Worm (Caenorhabditis elegans) whole organism, L1 larva: Measurements from ENCODE around the gene K07H8.8.

ENCODE experiments used
- Y116A8C.19 ChIP-seq: sonication (generic microtip); optimal IDR thresholded peaks from 2 replicates; lab custom pipeline; 2016; ENCODE audit warnings: missing compliant biosample characterization, missing genetic modification characterization, borderline replicate concordance
- aly-2 ChIP-seq: fragments of 150-350 bp; optimal IDR thresholded peaks from 2 replicates; lab custom pipeline; 2014; ENCODE audit warnings: missing biosample characterization, missing genetic modification characterization
- ceh-88 ChIP-seq: fragments of 200-800 bp; sonication (Bioruptor generic); IDR thresholded peaks from 2 replicates; pipeline ENCODE4 v1.3.6; 2022; ENCODE audit warnings: missing genetic modification characterization, missing compliant biosample characterization
- ces-1 ChIP-seq: fragments of 150-350 bp; optimal IDR thresholded peaks from 2 replicates; lab custom pipeline; 2014; ENCODE audit warnings: missing biosample characterization, missing genetic modification reagents, missing genetic modification characterization
- fos-1 ChIP-seq: fragments of 150-350 bp; optimal IDR thresholded peaks from 2 replicates; lab custom pipeline; 2014; ENCODE audit warnings: missing biosample characterization, missing genetic modification characterization
- jun-1 ChIP-seq: fragments of 150-350 bp; optimal IDR thresholded peaks from 2 replicates; lab custom pipeline; 2014; ENCODE audit warnings: missing biosample characterization, missing genetic modification reagents, missing genetic modification characterization
- lin-35 ChIP-seq, 2 experiments: fragments of 150-350 bp; optimal IDR thresholded peaks; 2 replicates each; lab custom pipeline; 2014; ENCODE audit warnings: missing biosample characterization in 2 of 2, missing genetic modification characterization in 2 of 2, missing genetic modification reagents in 2 of 2
- nhr-28 ChIP-seq: fragments of 150-350 bp; optimal IDR thresholded peaks from 2 replicates; lab custom pipeline; 2014; ENCODE audit warnings: missing biosample characterization, missing genetic modification characterization
- nhr-77 ChIP-seq: fragments of 150-350 bp; optimal IDR thresholded peaks from 2 replicates; lab custom pipeline; 2014; ENCODE audit warnings: missing biosample characterization, missing genetic modification characterization
- pag-3 ChIP-seq: sonication (generic microtip); optimal IDR thresholded peaks from 2 replicates; lab custom pipeline; 2017; ENCODE audit warnings: missing genetic modification characterization, mild to moderate bottlenecking, missing compliant biosample characterization, antibody characterized with exemption, borderline replicate concordance; ENCODE audit not compliant: insufficient read depth
- skn-1 ChIP-seq: fragments of 150-350 bp; optimal IDR thresholded peaks from 2 replicates; lab custom pipeline; 2014; ENCODE audit warnings: missing biosample characterization, missing genetic modification characterization
- snpc-4 ChIP-seq: fragments of 150-350 bp; optimal IDR thresholded peaks from 2 replicates; lab custom pipeline; 2014; ENCODE audit warnings: missing biosample characterization, missing genetic modification characterization
- sox-4 ChIP-seq: sonication (generic microtip); optimal IDR thresholded peaks from 2 replicates; lab custom pipeline; 2016; ENCODE audit warnings: missing genetic modification characterization, missing compliant biosample characterization
- ztf-11 ChIP-seq, 2 experiments: sonication (generic microtip); optimal IDR thresholded peaks; 2 replicates each; lab custom pipeline; 2016 to 2017; ENCODE audit warnings: missing genetic modification characterization in 2 of 2, missing biosample characterization in 1 of 2, missing compliant biosample characterization in 1 of 2

- TF ChIP-seq nhr-28 (no peak), nhr-77 (tag; lab: Kevin White, UChicago) (no peak), fos-1 (tag; lab: Kevin White, UChicago) (no peak), ceh-88 (GFP tag; lab: Robert Waterston, UW) (no peak), ces-1 (GFP tag; lab: Kevin White, UChicago) (no peak), Y116A8C.19 (tag; lab: Kevin White, UChicago) (no peak), lin-35 (GFP tag; optimal IDR thresholded peaks at IDR 0.05; lab: Kevin White, UChicago) (no peak), jun-1 (tag; lab: Kevin White, UChicago) (no peak), ztf-11 (tag; optimal IDR thresholded peaks at IDR 0.05; lab: Kevin White, UChicago) (no peak), skn-1 (tag; lab: Kevin White, UChicago) (no peak), snpc-4 (tag; lab: Kevin White, UChicago) (no peak), pag-3 (tag; lab: Kevin White, UChicago) (no peak), sox-4 (no peak), aly-2 (tag; lab: Kevin White, UChicago) (no peak)
Observed at ce11 chrIV:8243599-8243998, 24.6 kb downstream of the K07H8.8 start, which contains the start of gene T09A12.8.
